Fruit fly (Drosophila melanogaster): ENCODE results near the gene CG1523.

The CG1523 gene

DNA sequence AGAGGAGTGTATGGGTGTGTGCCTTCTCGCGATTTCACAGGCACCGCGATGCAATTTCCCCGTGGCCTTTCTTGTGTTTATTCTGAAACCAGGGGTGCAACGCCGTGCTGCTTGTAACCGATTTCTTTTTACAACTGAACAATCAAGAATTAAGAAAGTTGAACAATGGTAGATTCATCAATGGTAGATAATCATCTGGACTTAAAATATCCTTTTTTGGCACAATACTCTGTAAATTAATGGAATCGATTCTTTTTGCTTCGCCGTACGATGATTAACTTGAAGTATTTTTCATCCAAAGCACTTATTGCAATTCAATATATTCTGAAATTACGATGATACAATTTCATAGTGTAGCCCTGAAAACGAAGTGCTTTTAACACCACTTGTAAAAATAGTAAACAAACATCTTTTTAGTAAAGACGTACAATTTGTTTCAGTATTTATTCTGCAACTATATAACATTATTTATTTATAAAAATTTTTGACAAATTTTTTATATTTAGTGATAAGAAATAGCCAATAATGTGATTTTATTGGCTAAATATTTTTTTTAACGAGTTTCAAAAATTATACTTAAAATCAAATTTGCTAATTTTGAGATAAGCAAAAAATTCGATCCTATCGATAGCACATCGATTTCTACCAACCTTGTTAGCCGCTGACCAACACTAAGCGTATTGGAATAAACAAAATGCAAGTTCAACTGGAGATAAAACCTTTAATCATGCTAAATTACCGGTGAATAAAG, at the start of gene CG1523, which contains the start of gene CG1647:
Gene CG1523 (minus strand): TSS at position 114 of the 751 bp plus-strand sequence.
Gene CG1647 (plus strand): TSS at position 667 of the 751 bp plus-strand sequence.
- TF ChIP-seq insv (optimal IDR thresholded peaks at IDR 0.05) (no peak), Myc (optimal IDR thresholded peaks at IDR 0.05) (no peak), Sin3A (optimal IDR thresholded peaks at IDR 0.05) (no peak), ttk (optimal IDR thresholded peaks at IDR 0.05) (no peak), psq (optimal IDR thresholded peaks at IDR 0.05) (no peak), h (optimal IDR thresholded peaks at IDR 0.05) (no peak)

dm6 chr3R:28861309-28862157, 42.1 kb upstream of the CG1523 start:
- no peak for TF ChIP-seq Sin3A (optimal IDR thresholded peaks at IDR 0.05)
- no peak for TF ChIP-seq psq (optimal IDR thresholded peaks at IDR 0.05)
- no peak for TF ChIP-seq Myc (optimal IDR thresholded peaks at IDR 0.05)
- TF ChIP-seq insv (optimal IDR thresholded peaks at IDR 0.05) = no peak
- TF ChIP-seq h (optimal IDR thresholded peaks at IDR 0.05) = no peak
- TF ChIP-seq ttk (optimal IDR thresholded peaks at IDR 0.05) = no peak

DNA sequence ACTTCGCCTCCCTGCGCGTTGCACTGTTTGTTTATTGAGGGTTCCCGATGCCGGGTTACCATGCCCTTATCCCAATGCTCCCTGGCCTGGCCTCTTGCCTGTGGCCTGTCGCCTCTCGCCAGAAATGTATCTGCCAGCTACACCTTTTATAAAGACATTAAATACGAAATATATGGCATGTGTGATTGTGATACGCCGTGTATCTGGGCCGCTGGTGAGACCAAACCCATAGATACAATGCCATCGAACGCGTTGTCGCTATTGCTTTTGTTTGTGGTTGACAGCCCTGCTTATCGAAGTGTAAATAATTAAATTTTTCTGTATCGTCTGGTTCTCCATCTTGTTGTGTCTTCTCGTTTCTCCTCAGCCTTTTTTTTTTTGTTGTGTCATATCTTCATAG, 41.1 kb upstream of the CG1523 start:
- TF ChIP-seq Myc (optimal IDR thresholded peaks at IDR 0.05) = no peak

dm6 chr3R:28859058-28859526, 39.6 kb upstream of the CG1523 start, which contains the start of gene Inx3:
Gene Inx3, minus strand, starts transcription at chr3R:28859497.
- no peak for TF ChIP-seq psq (optimal IDR thresholded peaks at IDR 0.05)
- TF ChIP-seq Myc (optimal IDR thresholded peaks at IDR 0.05) = no peak

DNA sequence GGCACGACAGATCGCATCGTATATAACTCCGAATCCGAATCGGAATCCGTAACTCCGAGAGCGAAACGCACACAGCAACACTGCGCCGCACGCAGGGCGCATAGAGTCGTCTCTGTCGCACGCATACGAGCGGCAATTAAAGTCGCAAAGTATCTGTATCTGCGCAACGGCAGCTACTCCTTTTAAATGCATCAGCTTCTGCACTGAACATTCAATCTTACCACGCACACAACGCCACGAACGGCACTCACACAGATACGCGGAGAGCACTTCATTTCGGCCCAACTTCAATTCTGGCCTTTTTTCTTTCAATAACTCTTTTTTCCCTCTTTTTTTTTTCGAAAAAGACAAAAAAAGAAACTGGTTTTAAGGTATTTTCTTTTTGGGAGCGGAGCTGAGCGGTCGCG, 38.8 kb upstream of the CG1523 start:
- no peak for TF ChIP-seq psq (optimal IDR thresholded peaks at IDR 0.05)
- TF ChIP-seq h (optimal IDR thresholded peaks at IDR 0.05) = no peak
- no peak for TF ChIP-seq insv (optimal IDR thresholded peaks at IDR 0.05)
- no peak for TF ChIP-seq ttk (optimal IDR thresholded peaks at IDR 0.05)
- no peak for TF ChIP-seq Sin3A (optimal IDR thresholded peaks at IDR 0.05)
- TF ChIP-seq Myc (optimal IDR thresholded peaks at IDR 0.05) = no peak

dm6 chr3R:28857287-28858024, 38.0 kb upstream of the CG1523 start:
- TF ChIP-seq psq (optimal IDR thresholded peaks at IDR 0.05) (no peak), ttk (optimal IDR thresholded peaks at IDR 0.05) (no peak), Myc (optimal IDR thresholded peaks at IDR 0.05) (no peak), Sin3A (optimal IDR thresholded peaks at IDR 0.05) (no peak), insv (optimal IDR thresholded peaks at IDR 0.05) (no peak), h (optimal IDR thresholded peaks at IDR 0.05) (no peak)

- TF ChIP-seq Sin3A (optimal IDR thresholded peaks at IDR 0.05) (no peak), psq (optimal IDR thresholded peaks at IDR 0.05) (no peak), Myc (optimal IDR thresholded peaks at IDR 0.05) (no peak), h (optimal IDR thresholded peaks at IDR 0.05) (no peak), ttk (optimal IDR thresholded peaks at IDR 0.05) (no peak), insv (optimal IDR thresholded peaks at IDR 0.05) (no peak)
Observed at dm6 chr3R:28856829-28857228, 37.4 kb upstream of the CG1523 start.

dm6 chr3R:28856140-28856539, 36.7 kb upstream of the CG1523 start:
- TF ChIP-seq psq (optimal IDR thresholded peaks at IDR 0.05) (no peak), Sin3A (optimal IDR thresholded peaks at IDR 0.05) (no peak)

dm6 chr3R:28851966-28852377, 32.5 kb upstream of the CG1523 start:
- TF ChIP-seq insv (optimal IDR thresholded peaks at IDR 0.05) (no peak), ttk (optimal IDR thresholded peaks at IDR 0.05) (no peak), psq (optimal IDR thresholded peaks at IDR 0.05) (no peak), Myc (optimal IDR thresholded peaks at IDR 0.05) (no peak), Sin3A (optimal IDR thresholded peaks at IDR 0.05) (no peak), h (optimal IDR thresholded peaks at IDR 0.05) (no peak)

dm6 chr3R:28851530-28851929, 32.1 kb upstream of the CG1523 start:
- no peak for TF ChIP-seq Sin3A (optimal IDR thresholded peaks at IDR 0.05)
- no peak for TF ChIP-seq Myc (optimal IDR thresholded peaks at IDR 0.05)

dm6 chr3R:28850662-28851257, 31.3 kb upstream of the CG1523 start:
- TF ChIP-seq ttk (optimal IDR thresholded peaks at IDR 0.05) (no peak), insv (optimal IDR thresholded peaks at IDR 0.05) (no peak), Myc (optimal IDR thresholded peaks at IDR 0.05) (no peak), Sin3A (optimal IDR thresholded peaks at IDR 0.05) (no peak), psq (optimal IDR thresholded peaks at IDR 0.05) (no peak), h (optimal IDR thresholded peaks at IDR 0.05) (no peak)

Measured in Kc167 (cell line).